Fruit fly (Drosophila melanogaster) whole organism, embryonic: ENCODE results near the gene srl.

Source experiments
- Abd-B ChIP-seq: fragments of 200-800 bp; sonication (Bioruptor generic); optimal IDR thresholded peaks from 2 replicates; lab custom pipeline; 2018; ENCODE audit warnings: missing biosample characterization, mild to moderate bottlenecking, missing genetic modification characterization, moderate library complexity
- Ada2b ChIP-seq: fragments of 200-800 bp; sonication (Bioruptor generic); IDR thresholded peaks from 2 replicates; pipeline ENCODE4 v1.3.6; 2022; ENCODE audit warnings: missing biosample characterization, missing genetic modification characterization
- Bteb2 ChIP-seq: fragments of 200-800 bp; sonication (Bioruptor generic); optimal IDR thresholded peaks from 2 replicates; lab custom pipeline; 2016; ENCODE audit warnings: missing biosample characterization, missing genetic modification characterization
- CG11560 ChIP-seq: fragments of 200-800 bp; sonication (Bioruptor generic); IDR thresholded peaks from 3 replicates; pipeline ENCODE4 v1.3.6; 2022; ENCODE audit warnings: missing biosample characterization, missing genetic modification characterization
- CG12219 ChIP-seq: fragments of 200-800 bp; sonication (Bioruptor generic); optimal IDR thresholded peaks from 3 replicates; lab custom pipeline; 2018; ENCODE audit warnings: missing biosample characterization, mild to moderate bottlenecking, missing genetic modification characterization
- CG13894 ChIP-seq: fragments of 200-800 bp; sonication (Bioruptor generic); optimal IDR thresholded peaks from 3 replicates; lab custom pipeline; 2018; ENCODE audit warnings: missing biosample characterization, mild to moderate bottlenecking, missing genetic modification characterization, moderate library complexity
- CG14667 ChIP-seq: fragments of 200-800 bp; sonication (Bioruptor generic); IDR thresholded peaks from 2 replicates; pipeline ENCODE4 v1.3.6; 2022; ENCODE audit warnings: missing biosample characterization, missing genetic modification characterization
- CG1529 ChIP-seq: fragments of 200-800 bp; sonication (Bioruptor generic); optimal IDR thresholded peaks from 3 replicates; lab custom pipeline; 2018; ENCODE audit warnings: missing biosample characterization, missing genetic modification characterization
- CG15696 ChIP-seq: fragments of 200-800 bp; sonication (Bioruptor generic); optimal IDR thresholded peaks from 2 replicates; lab custom pipeline; 2019; ENCODE audit warnings: missing biosample characterization, mild to moderate bottlenecking, missing genetic modification characterization, moderate library complexity
- CG1603 ChIP-seq: fragments of 200-800 bp; sonication (Bioruptor generic); optimal IDR thresholded peaks from 2 replicates; lab custom pipeline; 2019; ENCODE audit warnings: missing biosample characterization, mild to moderate bottlenecking, missing genetic modification characterization, moderate library complexity
- CG16815 ChIP-seq: fragments of 200-800 bp; sonication (Bioruptor generic); optimal IDR thresholded peaks from 3 replicates; lab custom pipeline; 2017; ENCODE audit warnings: missing biosample characterization, mild to moderate bottlenecking, missing genetic modification characterization
- CG18476 ChIP-seq: fragments of 200-800 bp; sonication (Bioruptor generic); optimal IDR thresholded peaks from 2 replicates; lab custom pipeline; 2016; ENCODE audit warnings: missing biosample characterization, mild to moderate bottlenecking, missing genetic modification characterization
- CG2120 ChIP-seq: fragments of 200-800 bp; sonication (Bioruptor generic); optimal IDR thresholded peaks from 3 replicates; lab custom pipeline; 2016; ENCODE audit warnings: missing biosample characterization, missing genetic modification characterization
- CG2678 ChIP-seq: fragments of 200-800 bp; sonication (Bioruptor generic); optimal IDR thresholded peaks from 3 replicates; lab custom pipeline; 2019; ENCODE audit warnings: missing biosample characterization, mild to moderate bottlenecking, missing genetic modification characterization, moderate library complexity
- CG31365 ChIP-seq: fragments of 200-800 bp; sonication (Bioruptor generic); optimal IDR thresholded peaks from 2 replicates; lab custom pipeline; 2018; ENCODE audit warnings: missing biosample characterization, mild to moderate bottlenecking, missing genetic modification characterization
- CG32772 ChIP-seq: fragments of 200-800 bp; sonication (Bioruptor generic); IDR thresholded peaks from 2 replicates; pipeline ENCODE4 v1.3.6; 2022; ENCODE audit warnings: missing biosample characterization, missing genetic modification characterization
- CG4820 ChIP-seq: fragments of 200-800 bp; sonication (Bioruptor generic); optimal IDR thresholded peaks from 3 replicates; lab custom pipeline; 2016; ENCODE audit warnings: missing biosample characterization, missing genetic modification characterization
- CG4854 ChIP-seq: fragments of 200-800 bp; sonication (Bioruptor generic); optimal IDR thresholded peaks from 2 replicates; lab custom pipeline; 2016; ENCODE audit warnings: missing biosample characterization, missing genetic modification characterization, inconsistent platforms
- CG6254 ChIP-seq: fragments of 200-800 bp; sonication (Bioruptor generic); optimal IDR thresholded peaks from 3 replicates; lab custom pipeline; 2017; ENCODE audit warnings: mild to moderate bottlenecking, missing biosample characterization, missing genetic modification reagents, missing genetic modification characterization
- CG7963 ChIP-seq: fragments of 200-800 bp; sonication (Bioruptor generic); IDR thresholded peaks from 3 replicates; pipeline ENCODE4 v1.3.6; 2022; ENCODE audit warnings: missing biosample characterization, missing genetic modification characterization; ENCODE audit not compliant: partially characterized antibody
- CG8089 ChIP-seq: fragments of 200-800 bp; sonication (Bioruptor generic); optimal IDR thresholded peaks from 3 replicates; lab custom pipeline; 2016; ENCODE audit warnings: missing biosample characterization, missing genetic modification characterization
- CG8388 ChIP-seq: fragments of 200-800 bp; sonication (Bioruptor generic); optimal IDR thresholded peaks from 2 replicates; lab custom pipeline; 2019; ENCODE audit warnings: missing biosample characterization, mild to moderate bottlenecking, missing genetic modification characterization, moderate library complexity
- CG9215 ChIP-seq: fragments of 200-800 bp; sonication (Bioruptor generic); IDR thresholded peaks from 2 replicates; pipeline ENCODE4 v1.3.6; 2022; ENCODE audit warnings: missing biosample characterization, missing genetic modification characterization
- CG9817 ChIP-seq: fragments of 200-800 bp; sonication (Bioruptor generic); optimal IDR thresholded peaks from 2 replicates; lab custom pipeline; 2018; ENCODE audit warnings: missing biosample characterization, mild to moderate bottlenecking, missing genetic modification characterization, moderate library complexity
- D19B ChIP-seq: fragments of 200-800 bp; sonication (Bioruptor generic); optimal IDR thresholded peaks from 2 replicates; lab custom pipeline; 2017; ENCODE audit warnings: missing biosample characterization, mild to moderate bottlenecking, missing genetic modification characterization
- Dbx ChIP-seq: fragments of 200-800 bp; sonication (Bioruptor generic); IDR thresholded peaks from 3 replicates; pipeline ENCODE4 v1.3.6; 2022; ENCODE audit warnings: missing biosample characterization, missing genetic modification characterization
- Dll ChIP-seq: fragments of 200-800 bp; sonication (Bioruptor generic); IDR thresholded peaks from 4 replicates; pipeline ENCODE4 v1.3.6; 2022; ENCODE audit warnings: missing biosample characterization, missing genetic modification characterization; ENCODE audit not compliant: partially characterized antibody
- Dp ChIP-seq: fragments of 200-800 bp; sonication (Bioruptor generic); optimal IDR thresholded peaks from 2 replicates; lab custom pipeline; 2018; ENCODE audit warnings: missing biosample characterization, mild to moderate bottlenecking, missing genetic modification characterization, moderate library complexity
- Fer2 ChIP-seq: fragments of 200-800 bp; sonication (Bioruptor generic); optimal IDR thresholded peaks from 2 replicates; lab custom pipeline; 2018; ENCODE audit warnings: missing biosample characterization, mild to moderate bottlenecking, missing genetic modification characterization, moderate library complexity
- Fer3 ChIP-seq: fragments of 200-800 bp; sonication (Bioruptor generic); optimal IDR thresholded peaks from 2 replicates; lab custom pipeline; 2018; ENCODE audit warnings: missing biosample characterization, mild to moderate bottlenecking, missing genetic modification characterization, moderate library complexity
- HLH3B ChIP-seq: fragments of 200-800 bp; sonication (Bioruptor generic); IDR thresholded peaks from 2 replicates; pipeline ENCODE4 v1.3.6; 2022; ENCODE audit warnings: missing biosample characterization, missing genetic modification characterization
- Lhr ChIP-seq: fragments of 200-800 bp; sonication (Bioruptor generic); optimal IDR thresholded peaks from 3 replicates; lab custom pipeline; 2017; ENCODE audit warnings: mild to moderate bottlenecking, missing biosample characterization, missing genetic modification reagents, missing genetic modification characterization
- Nf-YA ChIP-seq: fragments of 200-800 bp; sonication (Bioruptor generic); IDR thresholded peaks from 2 replicates; pipeline ENCODE4 v1.3.6; 2022; ENCODE audit warnings: missing biosample characterization, missing genetic modification characterization
- Oaz ChIP-seq: fragments of 200-800 bp; sonication (Bioruptor generic); IDR thresholded peaks from 2 replicates; pipeline ENCODE4 v1.3.6; 2022; ENCODE audit warnings: missing biosample characterization, missing genetic modification characterization
- Pdp1 ChIP-seq, 2 experiments: fragments of 200-800 bp; sonication (Bioruptor generic); optimal IDR thresholded peaks; 3 replicates each; lab custom pipeline; 2016; ENCODE audit warnings: missing biosample characterization in 2 of 2, missing genetic modification characterization in 2 of 2, mild to moderate bottlenecking in 1 of 2, moderate library complexity in 1 of 2
- Scr ChIP-seq: fragments of 200-800 bp; sonication (Bioruptor generic); IDR thresholded peaks from 2 replicates; pipeline ENCODE4 v1.3.6; 2022; ENCODE audit warnings: missing biosample characterization, missing genetic modification characterization; ENCODE audit not compliant: partially characterized antibody
- Trl ChIP-seq, 3 experiments: fragments of >200 bp in 2 of 3; fragments of 200-800 bp in 1 of 3; sonication (Bioruptor generic) in 1 of 3; optimal IDR thresholded peaks; 2 replicates in 1 of 3; 3 replicates in 2 of 3; lab custom pipeline; 2016 to 2017; ENCODE audit warnings: missing biosample characterization in 1 of 3, missing genetic modification characterization in 1 of 3
- amos ChIP-seq: fragments of 200-800 bp; sonication (Bioruptor generic); IDR thresholded peaks from 2 replicates; pipeline ENCODE4 v1.3.6; 2022; ENCODE audit warnings: missing biosample characterization, missing genetic modification characterization; ENCODE audit not compliant: partially characterized antibody
- ash1 ChIP-seq: fragments of 200-800 bp; sonication (Bioruptor generic); optimal IDR thresholded peaks from 2 replicates; lab custom pipeline; 2018; ENCODE audit warnings: missing biosample characterization, mild to moderate bottlenecking, missing genetic modification characterization
- az2 ChIP-seq: fragments of 200-800 bp; sonication (Bioruptor generic); optimal IDR thresholded peaks from 3 replicates; lab custom pipeline; 2016; ENCODE audit warnings: missing biosample characterization, missing genetic modification characterization
- dpn ChIP-seq, 2 experiments: fragments of 200-800 bp; sonication (Bioruptor generic); optimal IDR thresholded peaks; 3 replicates each; lab custom pipeline; 2016; ENCODE audit warnings: missing biosample characterization in 2 of 2, missing genetic modification characterization in 2 of 2
- eyg ChIP-seq: fragments of 200-800 bp; sonication (Bioruptor generic); optimal IDR thresholded peaks from 3 replicates; lab custom pipeline; 2016; ENCODE audit warnings: missing biosample characterization, missing genetic modification characterization
- lbe ChIP-seq: fragments of 200-800 bp; sonication (Bioruptor generic); optimal IDR thresholded peaks from 2 replicates; lab custom pipeline; 2016; ENCODE audit warnings: missing biosample characterization, mild to moderate bottlenecking, missing genetic modification characterization
- mam ChIP-seq: fragments of 200-800 bp; sonication (Bioruptor generic); optimal IDR thresholded peaks from 3 replicates; lab custom pipeline; 2016; ENCODE audit warnings: missing biosample characterization, missing genetic modification characterization
- nerfin-1 ChIP-seq: fragments of 200-800 bp; sonication (Bioruptor generic); optimal IDR thresholded peaks from 3 replicates; lab custom pipeline; 2019; ENCODE audit warnings: missing biosample characterization, mild to moderate bottlenecking, missing genetic modification characterization, moderate library complexity
- repo ChIP-seq: fragments of 200-800 bp; sonication (Bioruptor generic); optimal IDR thresholded peaks from 2 replicates; lab custom pipeline; 2016; ENCODE audit warnings: missing biosample characterization, missing genetic modification characterization
- tll ChIP-seq, 2 experiments: fragments of 200-800 bp in 1 of 2; fragments of >200 bp in 1 of 2; sonication (Bioruptor generic) in 1 of 2; optimal IDR thresholded peaks; 2 replicates each; lab custom pipeline; 2017 to 2019; ENCODE audit warnings: missing biosample characterization in 2 of 2, missing genetic modification characterization in 2 of 2, mild to moderate bottlenecking in 1 of 2, moderate library complexity in 1 of 2
- tna ChIP-seq: fragments of 200-800 bp; sonication (Bioruptor generic); IDR thresholded peaks from 2 replicates; pipeline ENCODE4 v1.3.6; 2022; ENCODE audit warnings: missing biosample characterization, missing genetic modification characterization; ENCODE audit not compliant: partially characterized antibody
- trem ChIP-seq: fragments of 200-800 bp; optimal IDR thresholded peaks from 3 replicates; lab custom pipeline; 2019; ENCODE audit warnings: missing biosample characterization, mild to moderate bottlenecking, missing genetic modification characterization, moderate library complexity

The srl gene

dm6 chr3R:4397403-4398079 is 31.6 kb downstream of the srl start, which contains the start of gene CG9855 (continued):
- no peak for TF ChIP-seq CG15696 (tag; lab: Kevin White, UChicago)
- TF ChIP-seq D19B (GFP tag; lab: Kevin White, UChicago) = no peak
- no peak for TF ChIP-seq CG2678 (tag; lab: Kevin White, UChicago)
- TF ChIP-seq Abd-B = no peak
- no peak for TF ChIP-seq CG4854 (GFP tag; lab: Kevin White, UChicago)
- no peak for TF ChIP-seq CG11560 (tag; lab: Robert Waterston, UW)
- TF ChIP-seq Nf-YA (GFP tag; lab: Robert Waterston, UW) = no peak
- TF ChIP-seq CG1603 (tag; lab: Kevin White, UChicago) = peak; percentile 63
- no peak for TF ChIP-seq CG8089 (GFP tag; lab: Kevin White, UChicago)
- no peak for TF ChIP-seq Bteb2
- no peak for TF ChIP-seq ash1
- no peak for TF ChIP-seq CG9215 (GFP tag; lab: Robert Waterston, UW)
- TF ChIP-seq az2 (GFP tag; lab: Kevin White, UChicago) = no peak
- no peak for TF ChIP-seq CG12219 (GFP tag; lab: Kevin White, UChicago)
- TF ChIP-seq lbe (GFP tag; lab: Kevin White, UChicago) = no peak
- TF ChIP-seq Ada2b = no peak
- TF ChIP-seq CG32772 (GFP tag; lab: Robert Waterston, UW) = no peak
- no peak for TF ChIP-seq amos (GFP tag; lab: Robert Waterston, UW)
- no peak for TF ChIP-seq CG4820
- TF ChIP-seq CG8388 (GFP tag; lab: Kevin White, UChicago) = no peak
- TF ChIP-seq trem (tag; lab: Kevin White, UChicago) = peak; percentile 46
- TF ChIP-seq CG16815 (GFP tag; lab: Kevin White, UChicago) = no peak
- TF ChIP-seq Pdp1 (GFP tag; optimal IDR thresholded peaks at IDR 0.05; lab: Kevin White, UChicago) = peak in 1 of 2 experiments; percentile 79
- TF ChIP-seq tll (GFP tag; optimal IDR thresholded peaks at IDR 0.05; lab: Kevin White, UChicago) = no peak
- no peak for TF ChIP-seq dpn (GFP tag; optimal IDR thresholded peaks at IDR 0.05; lab: Kevin White, UChicago)
- no peak for TF ChIP-seq tna
- TF ChIP-seq nerfin-1 = peak; percentile 8
- TF ChIP-seq CG2120 (GFP tag; lab: Kevin White, UChicago) = no peak
- TF ChIP-seq CG1529 (GFP tag; lab: Kevin White, UChicago) = no peak
- TF ChIP-seq Trl (optimal IDR thresholded peaks at IDR 0.05; lab: Kevin White, UChicago) = no peak
- no peak for TF ChIP-seq Trl (GFP tag; optimal IDR thresholded peaks at IDR 0.05; lab: Kevin White, UChicago)
- TF ChIP-seq CG31365 (tag; lab: Kevin White, UChicago) = no peak
- 0 out of 4 replicates have a peak, but pooled peaks have one; percentile 41 for TF ChIP-seq Dll (GFP tag; lab: Robert Waterston, UW)
- TF ChIP-seq CG14667 (GFP tag; lab: Robert Waterston, UW) = no peak
- TF ChIP-seq CG18476 (GFP tag; lab: Kevin White, UChicago) = no peak
- TF ChIP-seq Lhr (GFP tag; lab: Kevin White, UChicago) = peak; percentile 58
- no peak for TF ChIP-seq repo (GFP tag; lab: Kevin White, UChicago)
- TF ChIP-seq eyg = no peak
- no peak for TF ChIP-seq HLH3B (GFP tag; lab: Robert Waterston, UW)
- TF ChIP-seq Fer2 = no peak
- no peak for TF ChIP-seq CG7963 (GFP tag; lab: Robert Waterston, UW)
- TF ChIP-seq Scr (GFP tag; lab: Robert Waterston, UW) = no peak; the same call in 1 of the 2 replicates
- TF ChIP-seq CG9817 = no peak
- no peak for TF ChIP-seq Oaz
- TF ChIP-seq Fer3 (tag; lab: Kevin White, UChicago) = no peak
- TF ChIP-seq CG6254 (GFP tag; lab: Kevin White, UChicago) = no peak
- no peak for TF ChIP-seq Dbx (GFP tag; lab: Robert Waterston, UW)
- peak; percentile 33 for TF ChIP-seq CG13894 (tag; lab: Kevin White, UChicago)
- TF ChIP-seq mam = no peak
- TF ChIP-seq Dp (GFP tag; lab: Kevin White, UChicago) = peak; percentile 43
